Worm (Caenorhabditis elegans) whole organism, L3 larva: ENCODE data around the gene C44B7.5.

Experiments
- R02D3.7 ChIP-seq: fragments of 150-350 bp; optimal IDR thresholded peaks from 2 replicates; lab custom pipeline; 2014; ENCODE audit warnings: missing biosample characterization, missing genetic modification characterization
- ceh-16 ChIP-seq: sonication (generic microtip); optimal IDR thresholded peaks from 2 replicates; lab custom pipeline; 2017; ENCODE audit warnings: missing biosample characterization, missing genetic modification characterization
- egl-27 ChIP-seq: sonication (generic microtip); optimal IDR thresholded peaks from 4 replicates; lab custom pipeline; 2017; ENCODE audit warnings: missing biosample characterization, missing genetic modification reagents, missing genetic modification characterization
- elt-2 ChIP-seq: sonication (generic microtip); optimal IDR thresholded peaks from 2 replicates; lab custom pipeline; 2016; ENCODE audit warnings: missing genetic modification reagents, mild to moderate bottlenecking, missing genetic modification characterization, missing compliant biosample characterization
- elt-3 ChIP-seq, 3 experiments: fragments of 150-350 bp in 1 of 3; sonication (generic microtip) in 2 of 3; optimal IDR thresholded peaks; 2 replicates in 2 of 3; 4 replicates in 1 of 3; lab custom pipeline; 2014 to 2017; ENCODE audit warnings: missing biosample characterization in 3 of 3, missing genetic modification characterization in 3 of 3
- fkh-10 ChIP-seq: sonication (generic microtip); optimal IDR thresholded peaks from 2 replicates; lab custom pipeline; 2017; ENCODE audit warnings: missing biosample characterization, missing genetic modification reagents, missing genetic modification characterization
- jun-1 ChIP-seq: fragments of 150-350 bp; optimal IDR thresholded peaks from 2 replicates; lab custom pipeline; 2014; ENCODE audit warnings: missing biosample characterization, missing genetic modification reagents, missing genetic modification characterization
- lin-39 ChIP-seq: fragments of 150-350 bp; optimal IDR thresholded peaks from 2 replicates; lab custom pipeline; 2018; ENCODE audit warnings: missing biosample characterization, missing genetic modification reagents, missing genetic modification characterization
- mdl-1 ChIP-seq: fragments of 150-350 bp; optimal IDR thresholded peaks from 2 replicates; lab custom pipeline; 2014; ENCODE audit warnings: missing biosample characterization, missing genetic modification characterization
- nhr-43 ChIP-seq: sonication (generic microtip); optimal IDR thresholded peaks from 2 replicates; lab custom pipeline; 2016; ENCODE audit warnings: mild to moderate bottlenecking, missing genetic modification characterization, missing compliant biosample characterization; ENCODE audit not compliant: poor library complexity, severe bottlenecking
- pha-4 ChIP-seq: fragments of 150-350 bp; optimal IDR thresholded peaks from 2 replicates; lab custom pipeline; 2014; ENCODE audit warnings: missing biosample characterization, missing genetic modification reagents, missing genetic modification characterization
- snpc-4 ChIP-seq: fragments of 150-350 bp; optimal IDR thresholded peaks from 2 replicates; lab custom pipeline; 2014; ENCODE audit warnings: missing biosample characterization, missing genetic modification characterization
- ztf-11 ChIP-seq: fragments of 150-350 bp; optimal IDR thresholded peaks from 2 replicates; lab custom pipeline; 2014; ENCODE audit warnings: missing biosample characterization, missing genetic modification characterization

ce11 chrII:6890095-6890494 lies 17.7 kb upstream of the C44B7.5 start, which contains the start of gene acer-1:
- peak; percentile 13 for TF ChIP-seq lin-39 (tag; lab: Kevin White, UChicago)
- no peak for TF ChIP-seq jun-1
- peak; percentile 3 for TF ChIP-seq elt-2
- no peak for TF ChIP-seq R02D3.7 (tag; lab: Kevin White, UChicago)
- TF ChIP-seq fkh-10 (GFP tag; lab: Kevin White, UChicago): no peak
- no peak for TF ChIP-seq mdl-1 (tag; lab: Kevin White, UChicago)
- peak; percentile 37 for TF ChIP-seq pha-4 (tag; lab: Kevin White, UChicago)
- no peak for TF ChIP-seq ceh-16
- no peak for TF ChIP-seq egl-27 (tag; lab: Kevin White, UChicago)
- TF ChIP-seq ztf-11 (tag; lab: Kevin White, UChicago): no peak
- no peak for TF ChIP-seq elt-3 (tag; optimal IDR thresholded peaks at IDR 0.05; lab: Kevin White, UChicago)
- no peak for TF ChIP-seq nhr-43 (tag; lab: Kevin White, UChicago)
- no peak for TF ChIP-seq snpc-4 (tag; lab: Kevin White, UChicago)
